Worm (Caenorhabditis elegans) whole organism, young adult: ENCODE data around the gene C17A2.3.
"Not testable (repeated sequence)": the region's sequence is repeated elsewhere in the genome, so short reads cannot be mapped to it uniquely, and the experiment has no call there.

Source experiments
- B0019.2 ChIP-seq: fragments of 200-800 bp; sonication (Bioruptor generic); conservative IDR thresholded peaks from 2 replicates; pipeline ENCODE4 v1.3.6; 2022; ENCODE audit warnings: missing genetic modification reagents, missing genetic modification characterization, missing compliant biosample characterization
- T07F8.4 ChIP-seq: sonication (generic microtip); optimal IDR thresholded peaks from 2 replicates; lab custom pipeline; 2016; ENCODE audit warnings: mild to moderate bottlenecking, missing genetic modification characterization, moderate library complexity, missing compliant biosample characterization
- Y53G8AR.9 ChIP-seq: fragments of 200-800 bp; sonication (Bioruptor generic); conservative IDR thresholded peaks from 2 replicates; pipeline ENCODE4 v1.3.6; 2022; ENCODE audit warnings: missing genetic modification reagents, missing genetic modification characterization, missing compliant biosample characterization
- efl-1 ChIP-seq: fragments of 150-350 bp; optimal IDR thresholded peaks from 2 replicates; lab custom pipeline; 2014; ENCODE audit warnings: missing biosample characterization, missing genetic modification reagents, missing genetic modification characterization
- him-1 ChIP-seq: sonication (generic microtip); optimal IDR thresholded peaks from 2 replicates; lab custom pipeline; 2016; ENCODE audit warnings: missing genotype, missing genetic modification reagents, missing genetic modification characterization, missing compliant biosample characterization
- hmg-20 ChIP-seq: fragments of 200-800 bp; sonication (Bioruptor generic); IDR thresholded peaks from 2 replicates; pipeline ENCODE4 v1.3.6; 2022; ENCODE audit warnings: missing genetic modification reagents, missing genetic modification characterization, missing compliant biosample characterization
- mcd-1 ChIP-seq: fragments of 200-800 bp; sonication (Bioruptor generic); IDR thresholded peaks from 2 replicates; pipeline ENCODE4 v1.3.6; 2022; ENCODE audit warnings: missing genetic modification reagents, missing genetic modification characterization, missing compliant biosample characterization
- pha-4 ChIP-seq: fragments of 150-350 bp; sonication (generic microtip); optimal IDR thresholded peaks from 2 replicates; lab custom pipeline; 2014; ENCODE audit warnings: missing biosample characterization, missing genetic modification reagents, missing genetic modification characterization
- rpc-1 ChIP-seq, 2 experiments: fragments of 150-350 bp in 1 of 2; sonication (generic microtip) in 1 of 2; optimal IDR thresholded peaks; 2 replicates each; lab custom pipeline; 2014 to 2018; ENCODE audit warnings: missing biosample characterization in 1 of 2, missing genetic modification characterization in 1 of 2, missing genetic modification reagents in 1 of 2, missing genotype in 1 of 2
- snpc-4 ChIP-seq, 5 experiments: fragments of 150-350 bp in 1 of 5; sonication (generic microtip) in 4 of 5; optimal IDR thresholded peaks; 2 replicates each; lab custom pipeline; 2014 to 2018; ENCODE audit warnings: missing genetic modification characterization in 5 of 5, missing biosample characterization in 3 of 5, antibody characterized with exemption in 2 of 5, mild to moderate bottlenecking in 2 of 5, missing compliant biosample characterization in 2 of 5, missing genotype in 2 of 5, moderate library complexity in 2 of 5, missing genetic modification reagents in 1 of 5

- peak; percentile 55 for TF ChIP-seq mcd-1 (GFP tag; lab: Robert Waterston, UW)
- TF ChIP-seq snpc-4 (GFP tag; optimal IDR thresholded peaks at IDR 0.05; lab: Kevin White, UChicago); snpc-4 (tag; optimal IDR thresholded peaks at IDR 0.05; lab: Kevin White, UChicago); hmg-20 (GFP tag; lab: Robert Waterston, UW); B0019.2; pha-4; T07F8.4 (tag; lab: Kevin White, UChicago); efl-1 (GFP tag; lab: Kevin White, UChicago); him-1; Y53G8AR.9 (GFP tag; lab: Robert Waterston, UW); rpc-1 (optimal IDR thresholded peaks at IDR 0.05; lab: Kevin White, UChicago); rpc-1 (tag; optimal IDR thresholded peaks at IDR 0.05; lab: Kevin White, UChicago): not testable (repeated sequence)
Observed at ce11 chrII:3816251-3816849, 27.1 kb upstream of the C17A2.3 start, which contains the start of gene fbxa-24.
